Fruit fly (Drosophila melanogaster) whole organism, embryonic: Measurements from ENCODE around the gene CG1575.

ENCODE experiments used
- B-H2 ChIP-seq: fragments of 200-800 bp; sonication (Bioruptor generic); optimal IDR thresholded peaks from 2 replicates; lab custom pipeline; 2018; ENCODE audit warnings: missing biosample characterization, mild to moderate bottlenecking, missing genetic modification characterization
- Bdp1 ChIP-seq: fragments of 200-800 bp; sonication (Bioruptor generic); optimal IDR thresholded peaks from 3 replicates; lab custom pipeline; 2016; ENCODE audit warnings: missing biosample characterization, missing genetic modification characterization
- CG10147 ChIP-seq: fragments of 200-800 bp; sonication (Bioruptor generic); optimal IDR thresholded peaks from 2 replicates; lab custom pipeline; 2019; ENCODE audit warnings: missing biosample characterization, mild to moderate bottlenecking, missing genetic modification characterization, moderate library complexity
- CG10543 ChIP-seq: fragments of 200-800 bp; sonication (Bioruptor generic); optimal IDR thresholded peaks from 3 replicates; lab custom pipeline; 2017; ENCODE audit warnings: missing biosample characterization, mild to moderate bottlenecking, missing genetic modification characterization, moderate library complexity
- CG10979 ChIP-seq: fragments of 200-800 bp; sonication (Bioruptor generic); optimal IDR thresholded peaks from 2 replicates; lab custom pipeline; 2018; ENCODE audit warnings: missing biosample characterization, mild to moderate bottlenecking, missing genetic modification characterization, moderate library complexity
- CG13894 ChIP-seq: fragments of 200-800 bp; sonication (Bioruptor generic); optimal IDR thresholded peaks from 3 replicates; lab custom pipeline; 2018; ENCODE audit warnings: missing biosample characterization, mild to moderate bottlenecking, missing genetic modification characterization, moderate library complexity
- CG14014 ChIP-seq: fragments of 200-800 bp; sonication (Bioruptor generic); IDR thresholded peaks from 2 replicates; pipeline ENCODE4 v1.3.6; 2022; ENCODE audit warnings: missing biosample characterization, missing genetic modification characterization
- CG15269 ChIP-seq: fragments of 200-800 bp; sonication (Bioruptor generic); optimal IDR thresholded peaks from 2 replicates; lab custom pipeline; 2018; ENCODE audit warnings: missing biosample characterization, mild to moderate bottlenecking, missing genetic modification characterization, moderate library complexity
- CG16779 ChIP-seq: fragments of 200-800 bp; sonication (Bioruptor generic); IDR thresholded peaks from 2 replicates; pipeline ENCODE4 v1.3.6; 2022; ENCODE audit warnings: missing biosample characterization, missing genetic modification characterization
- CG17802 ChIP-seq: fragments of 200-800 bp; sonication (Bioruptor generic); optimal IDR thresholded peaks from 2 replicates; lab custom pipeline; 2018; ENCODE audit warnings: missing biosample characterization, mild to moderate bottlenecking, missing genetic modification characterization, moderate library complexity
- CG2889 ChIP-seq: fragments of 200-800 bp; sonication (Bioruptor generic); IDR thresholded peaks from 3 replicates; pipeline ENCODE4 v1.3.6; 2022; ENCODE audit warnings: missing biosample characterization, missing genetic modification characterization
- CG31441 ChIP-seq: fragments of 200-800 bp; sonication (Bioruptor generic); IDR thresholded peaks from 2 replicates; pipeline ENCODE4 v1.3.6; 2022; ENCODE audit warnings: missing biosample characterization, missing genetic modification characterization
- CG34224 ChIP-seq: fragments of 200-800 bp; sonication (Bioruptor generic); IDR thresholded peaks from 3 replicates; pipeline ENCODE4 v1.3.6; 2022; ENCODE audit warnings: missing biosample characterization, missing genetic modification characterization; ENCODE audit not compliant: partially characterized antibody
- CG34422 ChIP-seq: fragments of 200-800 bp; sonication (Bioruptor generic); IDR thresholded peaks from 3 replicates; pipeline ENCODE4 v1.3.6; 2022; ENCODE audit warnings: missing biosample characterization, missing genetic modification characterization
- CG4424 ChIP-seq: fragments of 200-800 bp; sonication (Bioruptor generic); optimal IDR thresholded peaks from 3 replicates; lab custom pipeline; 2016; ENCODE audit warnings: missing biosample characterization, missing genetic modification characterization
- CG5953 ChIP-seq: fragments of 200-800 bp; sonication (Bioruptor generic); IDR thresholded peaks from 2 replicates; pipeline ENCODE4 v1.3.6; 2022; ENCODE audit warnings: missing biosample characterization, missing genetic modification characterization
- CG7745 ChIP-seq: fragments of 200-800 bp; sonication (Bioruptor generic); optimal IDR thresholded peaks from 2 replicates; lab custom pipeline; 2018; ENCODE audit warnings: missing biosample characterization, mild to moderate bottlenecking, missing genetic modification characterization, moderate library complexity
- CG7786 ChIP-seq: fragments of 200-800 bp; sonication (Bioruptor generic); optimal IDR thresholded peaks from 2 replicates; lab custom pipeline; 2016; ENCODE audit warnings: missing biosample characterization, missing genetic modification characterization
- CG8765 ChIP-seq: fragments of 200-800 bp; sonication (Bioruptor generic); IDR thresholded peaks from 2 replicates; pipeline ENCODE4 v1.3.6; 2022; ENCODE audit warnings: missing biosample characterization, missing genetic modification characterization
- CG9727 ChIP-seq: fragments of 200-800 bp; sonication (Bioruptor generic); optimal IDR thresholded peaks from 3 replicates; lab custom pipeline; 2017; ENCODE audit warnings: missing biosample characterization, mild to moderate bottlenecking, missing genetic modification characterization
- E2f2 ChIP-seq: fragments of 200-800 bp; sonication (Bioruptor generic); IDR thresholded peaks from 2 replicates; pipeline ENCODE4 v1.3.6; 2022; ENCODE audit warnings: missing biosample characterization, missing genetic modification characterization
- Ets65A ChIP-seq: fragments of 200-800 bp; sonication (Bioruptor generic); peaks from one replicate; lab custom pipeline; 2016; ENCODE audit warnings: missing biosample characterization, missing genetic modification characterization
- Fer3 ChIP-seq: fragments of 200-800 bp; sonication (Bioruptor generic); optimal IDR thresholded peaks from 2 replicates; lab custom pipeline; 2018; ENCODE audit warnings: missing biosample characterization, mild to moderate bottlenecking, missing genetic modification characterization, moderate library complexity
- Hmr ChIP-seq: fragments of 200-800 bp; sonication (Bioruptor generic); optimal IDR thresholded peaks from 3 replicates; lab custom pipeline; 2017; ENCODE audit warnings: mild to moderate bottlenecking, missing biosample characterization, missing genetic modification reagents, missing genetic modification characterization
- Hr39 ChIP-seq: fragments of >200 bp; optimal IDR thresholded peaks from 2 replicates; lab custom pipeline; 2017
- Hr78 ChIP-seq, 2 experiments: fragments of 200-800 bp in 1 of 2; fragments of >200 bp in 1 of 2; sonication (Bioruptor generic) in 1 of 2; optimal IDR thresholded peaks; 2 replicates each; lab custom pipeline; 2017 to 2019; ENCODE audit warnings: missing biosample characterization in 2 of 2, missing genetic modification characterization in 2 of 2, mild to moderate bottlenecking in 1 of 2, moderate library complexity in 1 of 2
- Lim3 ChIP-seq: fragments of 200-800 bp; sonication (Bioruptor generic); IDR thresholded peaks from 2 replicates; pipeline ENCODE4 v1.3.6; 2022; ENCODE audit warnings: missing biosample characterization, missing genetic modification characterization
- MESR4 ChIP-seq: fragments of 200-800 bp; sonication (Bioruptor generic); optimal IDR thresholded peaks from 2 replicates; lab custom pipeline; 2018; ENCODE audit warnings: missing biosample characterization, mild to moderate bottlenecking, missing genetic modification characterization, moderate library complexity
- MTF-1 ChIP-seq: fragments of 200-800 bp; sonication (Bioruptor generic); optimal IDR thresholded peaks from 2 replicates; lab custom pipeline; 2018; ENCODE audit warnings: missing biosample characterization, mild to moderate bottlenecking, missing genetic modification characterization, borderline replicate concordance
- NC2β ChIP-seq: fragments of 200-800 bp; sonication (Bioruptor generic); optimal IDR thresholded peaks from 2 replicates; lab custom pipeline; 2016; ENCODE audit warnings: missing biosample characterization, missing genetic modification characterization
- NFAT ChIP-seq: fragments of 200-800 bp; sonication (Bioruptor generic); IDR thresholded peaks from 2 replicates; pipeline ENCODE4 v1.3.6; 2022; ENCODE audit warnings: missing biosample characterization, missing genetic modification characterization
- Pdp1 ChIP-seq, 2 experiments: fragments of 200-800 bp; sonication (Bioruptor generic); optimal IDR thresholded peaks; 3 replicates each; lab custom pipeline; 2016; ENCODE audit warnings: missing biosample characterization in 2 of 2, missing genetic modification characterization in 2 of 2, mild to moderate bottlenecking in 1 of 2, moderate library complexity in 1 of 2
- Side ChIP-seq: fragments of 200-800 bp; sonication (Bioruptor generic); optimal IDR thresholded peaks from 2 replicates; lab custom pipeline; 2016; ENCODE audit warnings: missing biosample characterization, missing genetic modification characterization
- Trl ChIP-seq, 3 experiments: fragments of >200 bp in 2 of 3; fragments of 200-800 bp in 1 of 3; sonication (Bioruptor generic) in 1 of 3; optimal IDR thresholded peaks; 2 replicates in 1 of 3; 3 replicates in 2 of 3; lab custom pipeline; 2016 to 2017; ENCODE audit warnings: missing biosample characterization in 1 of 3, missing genetic modification characterization in 1 of 3
- Xbp1 ChIP-seq: fragments of 200-800 bp; sonication (Bioruptor generic); optimal IDR thresholded peaks from 3 replicates; lab custom pipeline; 2016; ENCODE audit warnings: missing biosample characterization, mild to moderate bottlenecking, missing genetic modification characterization
- al ChIP-seq: fragments of 200-800 bp; sonication (Bioruptor generic); IDR thresholded peaks from 2 replicates; pipeline ENCODE4 v1.3.6; 2022; ENCODE audit warnings: missing biosample characterization, missing genetic modification characterization
- cas ChIP-seq: fragments of 200-800 bp; sonication (Bioruptor generic); IDR thresholded peaks from 2 replicates; pipeline ENCODE4 v1.3.6; 2022; ENCODE audit warnings: missing biosample characterization, missing genetic modification characterization
- chm ChIP-seq: fragments of 200-800 bp; sonication (Bioruptor generic); IDR thresholded peaks from 2 replicates; pipeline ENCODE4 v1.3.6; 2022; ENCODE audit warnings: missing biosample characterization, missing genetic modification characterization
- corto ChIP-seq: fragments of 200-800 bp; sonication (Bioruptor generic); optimal IDR thresholded peaks from 2 replicates; lab custom pipeline; 2016; ENCODE audit warnings: missing biosample characterization, mild to moderate bottlenecking, missing genetic modification characterization, moderate library complexity
- dysf ChIP-seq: fragments of 200-800 bp; sonication (Bioruptor generic); IDR thresholded peaks from 3 replicates; pipeline ENCODE4 v1.3.6; 2022; ENCODE audit warnings: missing biosample characterization, missing genetic modification characterization
- exex ChIP-seq: fragments of 200-800 bp; sonication (Bioruptor generic); optimal IDR thresholded peaks from 4 replicates; lab custom pipeline; 2018; ENCODE audit warnings: missing biosample characterization, mild to moderate bottlenecking, missing genetic modification characterization, moderate library complexity
- fru ChIP-seq: fragments of >200 bp; optimal IDR thresholded peaks from 2 replicates; lab custom pipeline; 2017
- ind ChIP-seq: fragments of 200-800 bp; sonication (Bioruptor generic); optimal IDR thresholded peaks from 3 replicates; lab custom pipeline; 2016; ENCODE audit warnings: missing biosample characterization, missing genetic modification characterization
- ken ChIP-seq: fragments of 200-800 bp; sonication (Bioruptor generic); IDR thresholded peaks from 3 replicates; pipeline ENCODE4 v1.3.6; 2022; ENCODE audit warnings: missing biosample characterization, missing genetic modification characterization
- pfk ChIP-seq: fragments of 200-800 bp; sonication (Bioruptor generic); optimal IDR thresholded peaks from 2 replicates; lab custom pipeline; 2018; ENCODE audit warnings: missing biosample characterization, mild to moderate bottlenecking, missing genetic modification characterization, moderate library complexity
- psq ChIP-seq: fragments of 200-800 bp; sonication (Bioruptor generic); optimal IDR thresholded peaks from 2 replicates; lab custom pipeline; 2017; ENCODE audit warnings: missing biosample characterization, missing genetic modification characterization
- row ChIP-seq: fragments of 200-800 bp; sonication (Bioruptor generic); IDR thresholded peaks from 3 replicates; pipeline ENCODE4 v1.3.6; 2022; ENCODE audit warnings: missing biosample characterization, missing genetic modification characterization
- seq ChIP-seq: fragments of 200-800 bp; sonication (Bioruptor generic); IDR thresholded peaks from 2 replicates; pipeline ENCODE4 v1.3.6; 2022; ENCODE audit warnings: missing biosample characterization, missing genetic modification characterization
- sima ChIP-seq: fragments of 200-800 bp; sonication (Bioruptor generic); optimal IDR thresholded peaks from 2 replicates; lab custom pipeline; 2016; ENCODE audit warnings: missing biosample characterization, missing genetic modification characterization

CG1575 gene

DNA sequence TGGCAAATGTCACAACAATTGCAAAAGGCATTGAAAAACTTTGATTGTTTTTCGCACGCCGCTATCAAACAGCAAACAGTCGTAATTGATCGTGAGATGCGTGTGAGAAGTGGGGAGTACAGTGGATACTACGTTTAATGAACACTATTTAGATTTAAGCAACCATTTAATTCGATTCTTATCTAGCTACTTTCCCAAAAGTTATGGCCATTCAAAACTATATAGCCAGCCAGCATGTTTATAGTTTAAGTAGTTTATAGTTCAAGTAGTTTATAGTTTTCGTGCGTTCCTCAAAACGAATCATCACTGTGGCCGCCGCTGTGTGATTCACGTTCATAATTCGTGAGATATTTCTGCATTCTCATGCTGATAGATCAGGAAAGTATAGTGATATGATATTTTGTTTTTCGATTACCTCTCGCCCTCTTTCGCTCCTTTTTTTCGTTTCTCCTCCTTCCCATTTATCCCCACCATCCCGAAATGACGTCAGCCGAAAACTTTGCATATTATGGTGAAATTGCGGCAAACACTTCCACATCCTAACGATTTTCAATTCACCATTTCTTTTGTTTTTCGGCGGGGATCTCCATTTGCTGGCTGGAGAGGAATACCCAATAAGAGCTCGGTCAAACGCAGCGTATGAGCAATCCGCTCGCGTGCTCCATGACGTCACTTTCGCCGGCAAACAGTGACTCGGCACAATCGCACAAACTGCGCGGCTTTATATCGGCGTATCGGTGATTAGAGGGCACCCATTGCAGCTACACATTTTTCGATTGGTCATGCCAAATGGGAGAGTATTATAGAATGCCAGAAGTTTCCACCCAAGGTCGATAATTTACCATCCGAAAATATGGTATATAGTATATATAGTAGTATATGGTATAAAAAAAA lies 3.2 kb upstream of the CG1575 start (continued):
- TF ChIP-seq CG7786 (GFP tag; lab: Kevin White, UChicago) (peak; percentile 69), CG2889 (GFP tag; lab: Robert Waterston, UW) (0 out of 3 replicates have a peak, but pooled peaks have one; percentile 35), seq (GFP tag; lab: Robert Waterston, UW) (no peak), Hmr (GFP tag; lab: Kevin White, UChicago) (peak; percentile 84), CG10543 (GFP tag; lab: Kevin White, UChicago) (no peak), Pdp1 (GFP tag; optimal IDR thresholded peaks at IDR 0.05; lab: Kevin White, UChicago) (peak; percentile 22 to 30), Side (GFP tag; lab: Kevin White, UChicago) (peak; percentile 29), CG34224 (GFP tag; lab: Robert Waterston, UW) (no peak), CG10147 (peak; percentile 69), CG10979 (tag; lab: Kevin White, UChicago) (no peak), CG8765 (GFP tag; lab: Robert Waterston, UW) (no peak; the same call in 1 of the 2 replicates), MTF-1 (no peak), pfk (GFP tag; lab: Kevin White, UChicago) (no peak), Fer3 (tag; lab: Kevin White, UChicago) (peak; percentile 82), NFAT (GFP tag; lab: Robert Waterston, UW) (peak; percentile 72; the same call in 1 of the 2 replicates), sima (no peak), CG15269 (peak; percentile 80), CG9727 (GFP tag; lab: Kevin White, UChicago) (peak; percentile 44), CG31441 (GFP tag; lab: Robert Waterston, UW) (no peak), chm (GFP tag; lab: Robert Waterston, UW) (no peak), CG14014 (GFP tag; lab: Robert Waterston, UW) (peak; percentile 71), NC2β (GFP tag; lab: Kevin White, UChicago) (no peak), row (peak; percentile 85), cas (GFP tag; lab: Robert Waterston, UW) (peak; percentile 52; the same call in 1 of the 2 replicates), Xbp1 (GFP tag; lab: Kevin White, UChicago) (peak; percentile 47), ind (GFP tag; lab: Kevin White, UChicago) (peak; percentile 56), CG5953 (GFP tag; lab: Robert Waterston, UW) (no peak), Ets65A (GFP tag; lab: Kevin White, UChicago) (peak; percentile 84), Hr78 (GFP tag; optimal IDR thresholded peaks at IDR 0.05; lab: Kevin White, UChicago) (no peak), CG16779 (GFP tag; lab: Robert Waterston, UW) (0 out of 2 replicates have a peak, but pooled peaks have one; percentile 32), ken (0 out of 3 replicates have a peak, but pooled peaks have one; percentile 25), Trl (optimal IDR thresholded peaks at IDR 0.05; lab: Kevin White, UChicago) (no peak), Trl (GFP tag; optimal IDR thresholded peaks at IDR 0.05; lab: Kevin White, UChicago) (peak; percentile 11), al (GFP tag; lab: Robert Waterston, UW) (peak; percentile 63; the same call in 1 of the 2 replicates), CG7745 (tag; lab: Kevin White, UChicago) (no peak), E2f2 (peak; percentile 17; the same call in 1 of the 2 replicates), corto (GFP tag; lab: Kevin White, UChicago) (no peak), fru (lab: Kevin White, UChicago) (no peak), CG4424 (GFP tag; lab: Kevin White, UChicago) (peak; percentile 4), psq (GFP tag; lab: Kevin White, UChicago) (no peak), Bdp1 (GFP tag; lab: Kevin White, UChicago) (no peak), Lim3 (no peak), CG17802 (tag; lab: Kevin White, UChicago) (no peak), MESR4 (GFP tag; lab: Kevin White, UChicago) (no peak), dysf (GFP tag; lab: Robert Waterston, UW) (peak; percentile 74), exex (tag; lab: Kevin White, UChicago) (peak; percentile 42), CG13894 (tag; lab: Kevin White, UChicago) (peak; percentile 56), Hr39 (lab: Kevin White, UChicago) (no peak), B-H2 (peak; percentile 60), CG34422 (GFP tag; lab: Robert Waterston, UW) (no peak)
